Fruit fly (Drosophila melanogaster): ENCODE data around the gene CG18581.

Gene CG18581

dm6 chr3L:15072149-15072548, 22.1 kb upstream of the CG18581 start:
- TF ChIP-seq noc (tag; optimal IDR thresholded peaks at IDR 0.05), result no peak

dm6 chr3L:15064877-15065276, 14.9 kb upstream of the CG18581 start, which contains the start of gene Sytbeta:
Sytbeta (minus strand) TSS chr3L:15064977.
- no peak for TF ChIP-seq noc (tag; optimal IDR thresholded peaks at IDR 0.05)

- TF ChIP-seq noc (tag; optimal IDR thresholded peaks at IDR 0.05), result no peak
These were observed 11.6 kb upstream of the CG18581 start, which contains the start of gene CG13460 for dm6 chr3L:15061605-15062004. CG13460 (minus strand) TSS chr3L:15061705.

- no peak for TF ChIP-seq noc (tag; optimal IDR thresholded peaks at IDR 0.05)
These were observed 4.5 kb upstream of the CG18581 start, which contains the start of gene EAChm for dm6 chr3L:15054477-15054876. EAChm (plus strand) TSS chr3L:15054777.

DNA sequence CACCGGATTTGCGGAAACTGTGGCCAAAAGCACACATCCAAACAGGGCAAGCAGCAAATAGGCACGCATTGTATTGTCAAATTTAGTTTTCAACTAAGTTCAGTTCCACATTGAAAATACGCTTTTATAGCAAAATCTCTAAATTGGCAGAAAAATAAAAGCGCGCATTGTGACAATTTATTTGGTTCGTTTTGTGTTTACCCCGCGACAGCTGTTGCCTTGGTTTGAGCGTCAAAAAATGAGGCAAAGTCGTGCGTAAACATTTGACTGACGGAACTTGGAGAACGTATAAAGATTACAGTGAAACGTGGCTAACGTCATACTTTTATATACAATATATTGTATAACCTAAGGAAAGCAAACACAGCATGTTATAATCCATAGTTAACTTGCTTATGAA, 4.0 kb upstream of the CG18581 start, which contains the start of gene CG18649:
Gene CG18649, minus strand, starts transcription at position 101 of the 400 bp plus-strand sequence.
- TF ChIP-seq noc (tag; optimal IDR thresholded peaks at IDR 0.05), result no peak

dm6 chr3L:15053251-15053650, 3.2 kb upstream of the CG18581 start, which contains the start of gene CG43680:
CG43680 (minus strand) TSS chr3L:15053351.
- no peak for TF ChIP-seq noc (tag; optimal IDR thresholded peaks at IDR 0.05)

dm6 chr3L:15052390-15052789, 2.4 kb upstream of the CG18581 start, which contains the start of gene CG13461:
CG13461 (minus strand) TSS chr3L:15052490.
- TF ChIP-seq noc (tag; optimal IDR thresholded peaks at IDR 0.05), result no peak

dm6 chr3L:15051325-15051724, 1.3 kb upstream of the CG18581 start, which contains the start of gene CG43679:
CG43679 (minus strand) TSS chr3L:15051425.
- no peak for TF ChIP-seq noc (tag; optimal IDR thresholded peaks at IDR 0.05)

DNA sequence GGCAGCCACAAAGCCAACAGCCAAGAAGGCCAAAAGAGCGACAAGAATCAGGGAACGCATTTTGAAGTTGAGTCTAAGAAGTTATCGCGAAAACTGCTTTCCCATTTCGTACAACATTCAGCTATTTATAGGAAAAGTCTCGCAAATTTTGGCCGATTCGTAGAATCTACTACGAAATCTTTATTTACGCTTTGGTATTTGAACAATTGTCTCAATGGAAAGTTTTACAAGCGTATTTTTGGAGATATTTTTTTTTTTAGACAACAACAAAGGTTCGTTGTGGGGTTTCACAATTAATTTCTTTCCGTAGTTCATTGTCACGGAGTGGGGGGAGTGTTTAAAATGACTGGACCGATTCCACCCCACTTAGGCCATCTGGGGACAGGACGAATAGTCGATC, 697 bp upstream of the CG18581 start, which contains the start of gene CG12310:
Gene CG12310, minus strand, starts transcription at position 101 of the 400 bp plus-strand sequence.
- no peak for TF ChIP-seq noc (tag; optimal IDR thresholded peaks at IDR 0.05)

- no peak for TF ChIP-seq noc (tag; optimal IDR thresholded peaks at IDR 0.05)
These were observed 614 bp downstream of the CG18581 start, which contains the start of gene CG43678 for dm6 chr3L:15049395-15049794. CG43678 (minus strand) TSS chr3L:15049495.

- no peak for TF ChIP-seq noc (tag; optimal IDR thresholded peaks at IDR 0.05)
These were observed 1.9 kb downstream of the CG18581 start for dm6 chr3L:15048091-15048490.

DNA sequence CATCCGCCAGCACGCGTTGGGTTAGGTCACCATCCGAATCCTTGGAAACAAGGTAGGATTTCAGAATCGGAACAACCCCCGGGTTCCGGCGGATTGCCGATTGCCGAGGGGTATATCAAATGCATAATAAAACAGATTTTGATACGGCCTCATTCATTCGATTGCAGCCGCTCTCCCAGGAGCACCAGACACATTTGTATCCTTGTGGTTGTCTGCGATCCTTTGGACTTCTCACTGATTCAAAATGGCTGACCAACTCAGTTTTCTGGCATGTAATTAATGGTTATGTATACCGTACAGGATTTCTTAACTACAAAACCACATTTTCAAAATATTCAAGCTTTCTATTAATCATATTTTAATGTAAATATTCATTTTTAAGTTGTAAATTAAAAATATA, 2.4 kb downstream of the CG18581 start:
- no peak for TF ChIP-seq noc (tag; optimal IDR thresholded peaks at IDR 0.05)

- TF ChIP-seq noc (tag; optimal IDR thresholded peaks at IDR 0.05), result no peak
These were observed 4.9 kb downstream of the CG18581 start for dm6 chr3L:15045114-15045513.

DNA sequence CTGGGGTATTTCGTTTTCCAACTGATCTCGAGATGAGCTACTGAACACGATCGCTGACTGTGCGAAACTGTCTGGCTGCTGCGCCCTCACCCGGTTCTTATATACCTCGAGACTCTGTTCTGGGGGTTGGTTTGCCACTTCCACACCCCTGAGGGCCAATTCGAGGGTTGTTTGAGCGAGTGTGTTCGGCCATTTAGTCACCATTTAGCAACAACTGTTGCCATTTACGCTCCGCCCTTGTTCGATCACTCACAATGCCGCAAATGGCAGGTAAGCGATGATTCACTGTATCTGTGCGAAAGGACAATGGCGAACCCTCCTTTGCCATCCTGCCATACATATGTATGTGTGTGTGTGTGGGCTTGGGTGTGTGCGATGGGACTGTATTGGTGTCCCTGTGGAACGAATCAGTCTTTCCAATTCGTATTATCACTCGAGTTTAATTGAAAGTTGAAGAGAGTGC, 6.1 kb downstream of the CG18581 start, which contains the start of gene ind:
Gene ind, minus strand, starts transcription at position 51 of the 463 bp plus-strand sequence.
- no peak for TF ChIP-seq noc (tag; optimal IDR thresholded peaks at IDR 0.05)

dm6 chr3L:15043465-15043864, 6.5 kb downstream of the CG18581 start:
- no peak for TF ChIP-seq noc (tag; optimal IDR thresholded peaks at IDR 0.05)

- TF ChIP-seq noc (tag; optimal IDR thresholded peaks at IDR 0.05), result no peak
These were observed 7.5 kb downstream of the CG18581 start, which contains the start of gene Rpn12R for dm6 chr3L:15042470-15042869. Rpn12R (minus strand) TSS chr3L:15042570.

- TF ChIP-seq noc (tag; optimal IDR thresholded peaks at IDR 0.05), result no peak
These were observed 9.6 kb downstream of the CG18581 start for dm6 chr3L:15040329-15040886.

Measured in whole organism, larva.